Worm (Caenorhabditis elegans) whole organism, midembryonic: ENCODE measurements around the gene T23F11.4.

ENCODE experiments used
- klf-2 ChIP-seq: fragments of 200-800 bp; sonication (Bioruptor generic); conservative IDR thresholded peaks from 2 replicates; pipeline ENCODE4 v1.3.6; 2022; ENCODE audit warnings: missing genetic modification reagents, missing genetic modification characterization, missing compliant biosample characterization
- ref-1 ChIP-seq: fragments of 200-800 bp; sonication (Bioruptor generic); conservative IDR thresholded peaks from 2 replicates; pipeline ENCODE4 v1.3.6; 2022; ENCODE audit warnings: missing genetic modification reagents, missing genetic modification characterization, missing compliant biosample characterization
- ztf-29 ChIP-seq: fragments of 200-800 bp; sonication (Bioruptor generic); IDR thresholded peaks from 2 replicates; pipeline ENCODE4 v1.3.6; 2022; ENCODE audit warnings: missing genetic modification reagents, missing genetic modification characterization, missing compliant biosample characterization

DNA sequence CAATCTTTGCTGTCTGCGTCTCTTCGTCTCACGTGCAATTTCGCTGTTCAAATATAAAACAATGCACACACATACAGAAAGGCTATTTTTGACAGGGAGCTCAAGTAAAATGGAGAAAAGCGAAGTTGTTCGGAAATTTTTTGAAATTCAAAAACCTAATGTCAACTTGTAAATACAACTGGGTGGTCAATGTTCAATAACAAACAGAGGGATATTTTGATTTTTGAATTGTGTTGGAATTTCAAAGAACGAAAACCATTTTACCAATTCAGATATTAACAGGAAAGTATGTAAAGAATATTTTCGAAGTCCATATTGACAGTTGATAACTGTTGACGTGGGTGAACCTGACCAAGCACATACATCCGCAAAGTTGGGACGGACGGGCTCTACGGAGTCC lies 23.2 kb upstream of the T23F11.4 start, which contains the start of gene tag-243:
- TF ChIP-seq ztf-29 (GFP tag; lab: Robert Waterston, UW) = no peak
- TF ChIP-seq ref-1 (GFP tag; lab: Robert Waterston, UW) = no peak
- 0 out of 2 replicates have a peak, but pooled peaks have one; percentile 24 for TF ChIP-seq klf-2 (GFP tag; lab: Robert Waterston, UW)
